Worm (Caenorhabditis elegans) whole organism, L2 larva: Measurements from ENCODE around the gene F46G11.6.

ENCODE experiments used
- F13H6.1 ChIP-seq: sonication (generic microtip); optimal IDR thresholded peaks from 2 replicates; lab custom pipeline; 2016; ENCODE audit warnings: missing genetic modification characterization, missing compliant biosample characterization
- R02D3.7 ChIP-seq: fragments of 150-350 bp; optimal IDR thresholded peaks from 2 replicates; lab custom pipeline; 2014; ENCODE audit warnings: missing biosample characterization, missing genetic modification characterization
- ama-1 ChIP-seq: fragments of 150-350 bp; optimal IDR thresholded peaks from 2 replicates; lab custom pipeline; 2018; ENCODE audit warnings: inconsistent platforms
- blmp-1 ChIP-seq: sonication (generic microtip); optimal IDR thresholded peaks from 2 replicates; lab custom pipeline; 2017; ENCODE audit warnings: missing genetic modification characterization, mild to moderate bottlenecking, missing compliant biosample characterization, antibody characterized with exemption, moderate library complexity; ENCODE audit not compliant: insufficient read depth
- dmd-4 ChIP-seq: sonication (generic microtip); optimal IDR thresholded peaks from 2 replicates; lab custom pipeline; 2017; ENCODE audit warnings: missing biosample characterization, missing genetic modification characterization
- elt-3 ChIP-seq: sonication (generic microtip); optimal IDR thresholded peaks from 2 replicates; lab custom pipeline; 2017; ENCODE audit warnings: missing biosample characterization, missing genetic modification characterization
- nhr-6 ChIP-seq: fragments of 150-350 bp; optimal IDR thresholded peaks from 2 replicates; lab custom pipeline; 2014; ENCODE audit warnings: missing biosample characterization, missing genetic modification characterization
- snpc-4 ChIP-seq: fragments of 150-350 bp; optimal IDR thresholded peaks from 2 replicates; lab custom pipeline; 2014; ENCODE audit warnings: missing biosample characterization, missing genetic modification characterization
- zag-1 ChIP-seq: fragments of 150-350 bp; optimal IDR thresholded peaks from 2 replicates; lab custom pipeline; 2014; ENCODE audit warnings: missing biosample characterization, missing genetic modification characterization
- ztf-11 ChIP-seq: sonication (generic microtip); optimal IDR thresholded peaks from 2 replicates; lab custom pipeline; 2017; ENCODE audit warnings: missing biosample characterization, missing genetic modification characterization

DNA sequence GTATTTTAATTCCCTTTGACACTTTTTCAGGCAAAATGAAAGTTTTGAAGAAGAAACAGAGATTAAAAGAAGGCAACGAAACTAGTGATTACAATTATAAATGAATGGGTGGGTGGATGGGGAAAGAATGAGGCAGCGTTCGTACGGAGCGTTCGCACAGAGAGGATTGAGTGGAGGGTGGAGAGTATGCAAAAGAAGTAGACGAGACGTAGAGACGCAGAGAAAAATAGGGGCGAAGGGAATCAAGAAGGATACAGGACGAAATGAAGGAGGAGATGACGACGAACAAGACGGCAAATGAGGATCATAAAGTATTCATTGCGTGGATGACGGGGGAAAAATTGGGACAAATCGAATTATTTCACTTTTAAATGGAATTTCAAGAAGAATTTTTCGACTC lies 21.6 kb upstream of the F46G11.6 start:
- TF ChIP-seq blmp-1 (tag; lab: Kevin White, UChicago), result no peak
- TF ChIP-seq F13H6.1, result no peak
- TF ChIP-seq nhr-6, result no peak
- no peak for TF ChIP-seq zag-1
- no peak for TF ChIP-seq ztf-11
- TF ChIP-seq snpc-4 (tag; lab: Kevin White, UChicago), result no peak
- no peak for TF ChIP-seq R02D3.7
- TF ChIP-seq elt-3 (tag; lab: Kevin White, UChicago), result no peak
- TF ChIP-seq ama-1, result no peak
- no peak for TF ChIP-seq dmd-4 (tag; lab: Kevin White, UChicago)
